Worm (Caenorhabditis elegans) whole organism, late embryonic: Measurements from ENCODE around the gene srh-146.

Experiments used
- K09A11.1 ChIP-seq: sonication (generic microtip); optimal IDR thresholded peaks from 2 replicates; lab custom pipeline; 2017; ENCODE audit warnings: antibody characterized with exemption, mild to moderate bottlenecking, missing genetic modification characterization, missing compliant biosample characterization; ENCODE audit not compliant: insufficient read depth
- ceh-6 ChIP-seq: fragments of 200-800 bp; sonication (Bioruptor generic); optimal IDR thresholded peaks from 2 replicates; lab custom pipeline; 2018; ENCODE audit warnings: mild to moderate bottlenecking, missing genetic modification characterization, missing compliant biosample characterization
- nhr-11 ChIP-seq: fragments of 150-350 bp; optimal IDR thresholded peaks from 2 replicates; lab custom pipeline; 2014; ENCODE audit warnings: missing biosample characterization, missing genetic modification characterization
- pag-3 ChIP-seq: sonication (generic microtip); optimal IDR thresholded peaks from 2 replicates; lab custom pipeline; 2016; ENCODE audit warnings: missing compliant biosample characterization, missing genetic modification characterization, borderline replicate concordance
- pha-4 ChIP-seq: fragments of 150-350 bp; optimal IDR thresholded peaks from 2 replicates; lab custom pipeline; 2018; ENCODE audit warnings: missing biosample characterization, missing genetic modification reagents, missing genetic modification characterization
- syd-9 ChIP-seq: sonication (generic microtip); optimal IDR thresholded peaks from 2 replicates; lab custom pipeline; 2016; ENCODE audit warnings: mild to moderate bottlenecking, missing genetic modification characterization, moderate library complexity, missing compliant biosample characterization

DNA sequence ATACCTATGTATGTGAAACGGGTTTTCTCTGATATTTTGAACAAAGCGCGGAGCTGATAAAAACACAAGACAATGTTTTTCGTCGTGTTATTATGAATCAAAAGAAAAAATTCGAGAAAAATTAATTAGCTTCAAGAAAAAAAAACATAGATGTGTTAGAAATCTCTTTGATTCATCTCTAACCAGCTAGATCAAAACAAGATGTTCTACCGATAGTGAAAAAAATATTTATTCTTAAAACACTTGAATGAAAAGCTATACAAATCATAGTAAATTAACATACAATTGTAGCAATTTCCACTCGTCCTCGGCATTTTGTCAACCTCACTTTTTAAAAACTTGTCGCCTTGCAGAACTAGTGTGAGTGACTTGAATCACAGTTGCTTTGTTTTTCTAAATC is 28.2 kb downstream of the srh-146 start:
- no peak for TF ChIP-seq nhr-11 (tag; lab: Kevin White, UChicago)
- no peak for TF ChIP-seq pha-4
- no peak for TF ChIP-seq ceh-6 (GFP tag; lab: Kevin White, UChicago)
- TF ChIP-seq K09A11.1 (tag; lab: Kevin White, UChicago) = no peak
- TF ChIP-seq pag-3 (tag; lab: Kevin White, UChicago) = no peak
- no peak for TF ChIP-seq syd-9 (tag; lab: Kevin White, UChicago)
